Worm (Caenorhabditis elegans) whole organism, early embryonic: ENCODE measurements around the gene tag-209.

Source experiments
- B0310.2 ChIP-seq: sonication (generic microtip); optimal IDR thresholded peaks from 2 replicates; lab custom pipeline; 2016; ENCODE audit warnings: mild to moderate bottlenecking, missing genetic modification characterization, missing compliant biosample characterization
- F13C5.2 ChIP-seq: sonication (generic microtip); optimal IDR thresholded peaks from 2 replicates; lab custom pipeline; 2017; ENCODE audit warnings: mild to moderate bottlenecking, missing genetic modification characterization, inconsistent platforms, missing compliant biosample characterization
- aly-1 ChIP-seq: sonication (generic microtip); optimal IDR thresholded peaks from 2 replicates; lab custom pipeline; 2016; ENCODE audit warnings: missing genetic modification characterization, missing compliant biosample characterization
- ama-1 ChIP-seq: fragments of 150-350 bp; optimal IDR thresholded peaks from 2 replicates; lab custom pipeline; 2014
- ceh-13 ChIP-seq: fragments of 200-800 bp; sonication (Bioruptor generic); optimal IDR thresholded peaks from 2 replicates; lab custom pipeline; 2018; ENCODE audit warnings: mild to moderate bottlenecking, missing genetic modification characterization, missing compliant biosample characterization
- ceh-36 ChIP-seq: sonication (generic microtip); optimal IDR thresholded peaks from 2 replicates; lab custom pipeline; 2016; ENCODE audit warnings: missing genetic modification characterization, inconsistent platforms, missing compliant biosample characterization
- ets-7 ChIP-seq: sonication (generic microtip); optimal IDR thresholded peaks from 2 replicates; lab custom pipeline; 2016; ENCODE audit warnings: missing genotype, missing genetic modification characterization, missing compliant biosample characterization
- flt-1 ChIP-seq: fragments of 200-800 bp; sonication (Bioruptor generic); IDR thresholded peaks from 2 replicates; pipeline ENCODE4 v1.3.6; 2022; ENCODE audit warnings: missing genetic modification characterization, missing compliant biosample characterization
- hmbx-1 ChIP-seq: sonication (generic microtip); optimal IDR thresholded peaks from 2 replicates; lab custom pipeline; 2016; ENCODE audit warnings: mild to moderate bottlenecking, missing genetic modification characterization, missing compliant biosample characterization
- hmg-4 ChIP-seq: fragments of 200-800 bp; sonication (Bioruptor generic); optimal IDR thresholded peaks from 2 replicates; lab custom pipeline; 2018; ENCODE audit warnings: mild to moderate bottlenecking, missing genetic modification characterization, missing compliant biosample characterization
- hnd-1 ChIP-seq: sonication (generic microtip); optimal IDR thresholded peaks from 2 replicates; lab custom pipeline; 2016; ENCODE audit warnings: missing genetic modification characterization, missing compliant biosample characterization
- pes-1 ChIP-seq: fragments of 200-800 bp; sonication (Bioruptor generic); IDR thresholded peaks from 2 replicates; pipeline ENCODE4 v1.3.6; 2022; ENCODE audit warnings: missing genetic modification reagents, missing genetic modification characterization, missing compliant biosample characterization
- scrt-1 ChIP-seq: fragments of 200-800 bp; sonication (Bioruptor generic); IDR thresholded peaks from 2 replicates; pipeline ENCODE4 v1.3.6; 2022; ENCODE audit warnings: missing genetic modification characterization, missing compliant biosample characterization
- sea-1 ChIP-seq: fragments of 200-800 bp; sonication (Bioruptor generic); conservative IDR thresholded peaks from 2 replicates; pipeline ENCODE4 v1.3.6; 2022; ENCODE audit warnings: missing genetic modification characterization, missing compliant biosample characterization
- tbx-11 ChIP-seq: fragments of 200-800 bp; sonication (Bioruptor generic); IDR thresholded peaks from 2 replicates; pipeline ENCODE4 v1.3.6; 2022; ENCODE audit warnings: missing genetic modification characterization, missing compliant biosample characterization
- tbx-37 ChIP-seq: fragments of 200-800 bp; sonication (Bioruptor generic); conservative IDR thresholded peaks from 2 replicates; pipeline ENCODE4 v1.3.6; 2022; ENCODE audit warnings: missing genetic modification reagents, missing genetic modification characterization, missing compliant biosample characterization
- tra-4 ChIP-seq: sonication (generic microtip); optimal IDR thresholded peaks from 2 replicates; lab custom pipeline; 2017; ENCODE audit warnings: missing genetic modification characterization, missing compliant biosample characterization

Gene tag-209

DNA sequence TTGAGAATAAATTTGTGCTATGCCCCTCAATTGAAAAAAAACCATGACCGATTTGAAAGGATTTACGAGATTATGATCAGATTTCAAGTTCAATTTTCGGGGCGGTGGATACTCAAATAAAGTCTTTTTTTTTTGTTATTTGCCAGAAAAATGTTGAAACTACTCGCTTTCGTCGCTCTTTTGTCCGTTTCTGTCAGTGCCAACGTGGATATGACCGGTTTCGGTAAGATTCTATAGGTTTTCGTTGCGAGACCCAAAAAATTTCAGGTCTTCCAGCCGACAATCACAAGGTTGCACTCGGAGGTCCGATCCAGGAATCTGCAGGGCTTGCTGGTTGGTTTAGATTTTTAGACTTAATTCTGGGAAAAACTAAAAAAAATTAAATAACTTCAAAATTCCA is at the start of gene tag-209:
tag-209 (plus strand) TSS at position 73 of the 400 bp plus-strand sequence.
- TF ChIP-seq hmg-4 (GFP tag; lab: Kevin White, UChicago) (no peak), ama-1 (peak; percentile 87), ets-7 (tag; lab: Kevin White, UChicago) (no peak), sea-1 (no peak), pes-1 (GFP tag; lab: Robert Waterston, UW) (0 out of 2 replicates have a peak, but pooled peaks have one; percentile 5)

DNA sequence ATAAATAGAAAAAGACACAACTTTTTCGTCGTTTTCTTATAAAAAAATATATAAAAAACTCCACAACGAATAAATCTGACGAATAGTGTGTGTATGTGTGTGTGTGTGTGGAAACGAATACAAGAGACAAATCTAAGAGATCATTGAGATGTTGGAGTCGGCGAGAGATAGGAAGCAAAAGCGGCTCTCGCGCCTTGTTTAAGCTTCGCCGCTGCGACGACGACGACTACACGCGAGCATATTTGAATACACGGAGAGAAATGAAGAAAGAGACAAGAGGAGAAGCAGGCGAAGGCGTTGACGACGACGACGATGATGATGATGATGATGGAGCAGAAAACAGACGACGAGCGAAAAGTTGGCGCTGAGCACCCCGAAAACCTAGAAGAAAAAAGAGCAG is 42.3 kb upstream of the tag-209 start:
- TF ChIP-seq ceh-13 (GFP tag; lab: Kevin White, UChicago) (no peak), ets-7 (tag; lab: Kevin White, UChicago) (no peak), hmbx-1 (tag; lab: Kevin White, UChicago) (no peak), tbx-37 (GFP tag; lab: Robert Waterston, UW) (no peak), ama-1 (no peak), pes-1 (GFP tag; lab: Robert Waterston, UW) (no peak), scrt-1 (no peak), tra-4 (tag; lab: Kevin White, UChicago) (no peak), sea-1 (no peak), hmg-4 (GFP tag; lab: Kevin White, UChicago) (no peak), hnd-1 (no peak), ceh-36 (tag; lab: Kevin White, UChicago) (no peak), B0310.2 (tag; lab: Kevin White, UChicago) (no peak), flt-1 (GFP tag; lab: Robert Waterston, UW) (no peak), tbx-11 (GFP tag; lab: Robert Waterston, UW) (no peak)

DNA sequence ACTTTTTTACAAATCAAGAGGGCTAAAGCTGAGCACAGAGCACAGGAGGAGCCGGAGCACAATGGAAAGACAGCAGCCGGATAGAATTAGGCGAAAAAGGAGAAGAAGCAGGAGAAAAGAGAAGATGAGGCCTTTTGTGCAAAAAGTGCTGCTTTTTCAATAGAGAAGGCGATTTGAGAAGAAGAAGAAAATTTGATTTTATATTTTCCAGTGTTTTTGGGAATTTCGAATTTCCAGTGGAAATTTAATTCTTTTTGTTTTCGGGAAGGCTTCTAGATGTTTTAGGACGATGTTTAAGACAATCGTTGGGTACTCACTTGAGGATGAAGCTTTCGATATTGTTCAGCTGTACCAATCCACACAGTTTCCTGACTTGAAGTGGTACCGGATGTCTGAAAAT is 33.4 kb upstream of the tag-209 start:
- TF ChIP-seq ets-7 (tag; lab: Kevin White, UChicago) (no peak), ama-1 (no peak), tbx-37 (GFP tag; lab: Robert Waterston, UW) (no peak), hnd-1 (no peak), scrt-1 (no peak), aly-1 (tag; lab: Kevin White, UChicago) (no peak), ceh-13 (GFP tag; lab: Kevin White, UChicago) (no peak), tbx-11 (GFP tag; lab: Robert Waterston, UW) (no peak), hmbx-1 (tag; lab: Kevin White, UChicago) (no peak), sea-1 (no peak), hmg-4 (GFP tag; lab: Kevin White, UChicago) (no peak), tra-4 (tag; lab: Kevin White, UChicago) (no peak), ceh-36 (tag; lab: Kevin White, UChicago) (no peak), F13C5.2 (no peak), B0310.2 (tag; lab: Kevin White, UChicago) (no peak), flt-1 (GFP tag; lab: Robert Waterston, UW) (no peak), pes-1 (GFP tag; lab: Robert Waterston, UW) (no peak)

DNA sequence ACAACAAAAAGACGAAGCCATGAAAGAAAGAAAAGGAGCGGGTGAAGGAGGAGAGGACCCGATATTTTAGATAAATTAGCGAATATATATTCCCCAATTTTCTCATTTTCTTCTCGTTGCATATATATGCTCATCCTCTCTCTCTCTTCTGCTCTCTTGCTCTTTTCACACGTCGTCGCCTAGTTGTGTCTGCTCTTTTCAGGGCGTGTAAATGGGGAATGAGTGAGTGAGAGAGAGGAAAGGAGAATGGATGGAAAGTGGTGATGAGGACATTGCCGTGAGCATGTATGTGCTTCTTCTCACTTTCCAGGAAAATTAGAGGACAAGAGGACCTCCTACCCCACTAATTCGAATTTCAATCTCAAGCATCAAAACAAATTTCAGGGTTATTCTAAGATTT is 31.7 kb upstream of the tag-209 start:
- no peak for TF ChIP-seq hmg-4 (GFP tag; lab: Kevin White, UChicago)
- TF ChIP-seq tbx-37 (GFP tag; lab: Robert Waterston, UW), result no peak
- TF ChIP-seq ceh-13 (GFP tag; lab: Kevin White, UChicago), result no peak
- no peak for TF ChIP-seq sea-1
- no peak for TF ChIP-seq ceh-36 (tag; lab: Kevin White, UChicago)
- TF ChIP-seq F13C5.2, result no peak
- TF ChIP-seq tra-4 (tag; lab: Kevin White, UChicago), result no peak
- TF ChIP-seq ets-7 (tag; lab: Kevin White, UChicago), result no peak
- TF ChIP-seq flt-1 (GFP tag; lab: Robert Waterston, UW), result no peak
- TF ChIP-seq B0310.2 (tag; lab: Kevin White, UChicago), result no peak
- TF ChIP-seq aly-1 (tag; lab: Kevin White, UChicago), result no peak
- TF ChIP-seq hnd-1, result no peak
- TF ChIP-seq pes-1 (GFP tag; lab: Robert Waterston, UW), result no peak
- no peak for TF ChIP-seq hmbx-1 (tag; lab: Kevin White, UChicago)
- no peak for TF ChIP-seq ama-1
- no peak for TF ChIP-seq tbx-11 (GFP tag; lab: Robert Waterston, UW)
- TF ChIP-seq scrt-1, result no peak

DNA sequence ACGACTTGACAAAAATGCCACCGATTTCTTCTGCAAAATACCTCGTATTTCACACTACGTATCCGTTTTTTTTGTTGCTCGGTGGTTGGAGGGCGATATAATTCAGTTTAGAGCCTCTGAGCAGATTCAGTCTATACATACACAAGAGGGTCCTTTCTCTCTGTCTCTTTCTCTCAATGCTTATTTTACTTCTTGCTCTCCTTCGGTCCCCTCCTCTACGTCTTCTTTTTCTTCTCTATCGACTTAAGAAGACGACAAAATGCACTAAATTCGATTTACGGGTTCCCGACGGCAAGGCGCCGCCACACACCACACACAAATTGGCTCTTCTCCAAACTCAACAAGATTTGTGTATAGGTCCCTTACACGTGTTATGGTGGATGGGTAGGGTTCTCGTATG is 28.2 kb upstream of the tag-209 start:
- TF ChIP-seq hmbx-1 (tag; lab: Kevin White, UChicago), result no peak
- no peak for TF ChIP-seq pes-1 (GFP tag; lab: Robert Waterston, UW)
- no peak for TF ChIP-seq sea-1
- TF ChIP-seq hmg-4 (GFP tag; lab: Kevin White, UChicago), result no peak
- TF ChIP-seq ets-7 (tag; lab: Kevin White, UChicago), result no peak
- no peak for TF ChIP-seq ama-1
- no peak for TF ChIP-seq tbx-11 (GFP tag; lab: Robert Waterston, UW)
- no peak for TF ChIP-seq tra-4 (tag; lab: Kevin White, UChicago)
- TF ChIP-seq flt-1 (GFP tag; lab: Robert Waterston, UW), result no peak
- TF ChIP-seq ceh-36 (tag; lab: Kevin White, UChicago), result no peak
- TF ChIP-seq tbx-37 (GFP tag; lab: Robert Waterston, UW), result no peak
- TF ChIP-seq aly-1 (tag; lab: Kevin White, UChicago), result no peak

DNA sequence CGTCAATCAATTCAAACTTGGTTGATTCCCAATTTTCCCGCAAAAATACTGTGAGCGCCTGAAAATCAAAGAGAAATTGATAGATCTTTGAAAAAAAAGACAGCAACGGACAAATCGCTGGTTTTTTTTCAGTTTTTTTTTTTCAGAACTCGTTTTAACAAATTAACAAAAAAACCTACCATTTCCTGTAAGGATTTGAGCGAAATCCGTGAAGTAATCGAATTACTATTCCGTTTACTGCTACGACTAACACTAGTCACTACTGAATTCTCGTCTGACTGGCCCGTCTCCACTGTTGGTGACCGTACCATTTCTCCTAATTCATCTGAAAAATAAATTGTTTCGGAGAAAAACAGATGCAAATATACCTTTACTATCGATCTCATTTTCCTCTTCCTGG is 27.7 kb upstream of the tag-209 start:
- no peak for TF ChIP-seq pes-1 (GFP tag; lab: Robert Waterston, UW)
- TF ChIP-seq scrt-1, result no peak
- no peak for TF ChIP-seq hmbx-1 (tag; lab: Kevin White, UChicago)
- TF ChIP-seq flt-1 (GFP tag; lab: Robert Waterston, UW), result no peak
- no peak for TF ChIP-seq tra-4 (tag; lab: Kevin White, UChicago)
- TF ChIP-seq ceh-13 (GFP tag; lab: Kevin White, UChicago), result no peak

DNA sequence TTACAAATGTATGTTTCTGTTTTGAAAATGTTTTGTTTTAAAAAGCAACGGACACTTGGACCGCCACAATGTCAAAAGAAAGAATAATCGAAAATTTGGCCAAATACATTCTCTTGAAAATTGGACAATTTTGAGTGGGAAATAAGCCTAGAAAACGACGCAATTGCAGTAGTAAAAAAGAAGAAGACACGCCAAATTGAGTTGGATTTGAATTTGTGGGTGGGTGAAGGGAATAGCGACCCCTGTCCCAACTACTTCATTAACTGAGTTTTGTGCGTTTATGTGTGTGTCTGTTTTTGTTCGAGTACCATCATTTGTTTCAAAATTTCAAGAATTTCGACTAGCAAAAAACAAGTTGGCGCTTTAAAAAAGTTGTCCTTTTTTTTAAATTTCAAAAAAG is 26.3 kb upstream of the tag-209 start:
- TF ChIP-seq ceh-36 (tag; lab: Kevin White, UChicago) (no peak), aly-1 (tag; lab: Kevin White, UChicago) (no peak), B0310.2 (tag; lab: Kevin White, UChicago) (no peak), scrt-1 (no peak), ceh-13 (GFP tag; lab: Kevin White, UChicago) (no peak)
